Worm (Caenorhabditis elegans): ENCODE measurements around the gene plx-1.
"Not testable (repeated sequence)": the region's sequence is repeated elsewhere in the genome, so short reads cannot be mapped to it uniquely, and the experiment has no call there.

ce11 chrIV:978309-978708, 19.0 kb downstream of the plx-1 start:
- TF ChIP-seq unc-39 (tag; optimal IDR thresholded peaks at IDR 0.05); nhr-25 (tag; optimal IDR thresholded peaks at IDR 0.05); nhr-237 (tag; optimal IDR thresholded peaks at IDR 0.05); fkh-2 (tag; optimal IDR thresholded peaks at IDR 0.05); unc-62 (GFP tag; optimal IDR thresholded peaks at IDR 0.05); nhr-77 (tag; optimal IDR thresholded peaks at IDR 0.05); nhr-11 (tag; optimal IDR thresholded peaks at IDR 0.05); ceh-16 (tag; optimal IDR thresholded peaks at IDR 0.05); nhr-28 (tag; optimal IDR thresholded peaks at IDR 0.05); jun-1 (tag; optimal IDR thresholded peaks at IDR 0.05); nhr-76 (tag; optimal IDR thresholded peaks at IDR 0.05): not testable (repeated sequence)

All from whole organism, L3 larva.